Worm (Caenorhabditis elegans) whole organism, young adult: ENCODE results near the gene ZK616.1.

Experiments
- B0019.2 ChIP-seq: fragments of 200-800 bp; sonication (Bioruptor generic); conservative IDR thresholded peaks from 2 replicates; pipeline ENCODE4 v1.3.6; 2022; ENCODE audit warnings: missing genetic modification reagents, missing genetic modification characterization, missing compliant biosample characterization
- F10E7.11 ChIP-seq: sonication (generic microtip); optimal IDR thresholded peaks from 2 replicates; lab custom pipeline; 2017; ENCODE audit warnings: mild to moderate bottlenecking, missing genetic modification characterization, moderate library complexity, missing compliant biosample characterization
- F37B4.10 ChIP-seq: fragments of 200-800 bp; sonication (Bioruptor generic); IDR thresholded peaks from 2 replicates; pipeline ENCODE4 v1.3.6; 2022; ENCODE audit warnings: missing genetic modification characterization, missing compliant biosample characterization
- F55B11.4 ChIP-seq: sonication (generic microtip); optimal IDR thresholded peaks from 2 replicates; lab custom pipeline; 2016; ENCODE audit warnings: missing compliant biosample characterization, missing genetic modification characterization, borderline replicate concordance; ENCODE audit not compliant: insufficient read depth
- F57C9.4 ChIP-seq: sonication (generic microtip); optimal IDR thresholded peaks from 2 replicates; lab custom pipeline; 2017; ENCODE audit warnings: mild to moderate bottlenecking, missing genetic modification characterization, missing compliant biosample characterization
- T26A5.8 ChIP-seq: sonication (generic microtip); optimal IDR thresholded peaks from 2 replicates; lab custom pipeline; 2016; ENCODE audit warnings: missing genetic modification characterization, missing compliant biosample characterization
- Y53G8AR.9 ChIP-seq: fragments of 200-800 bp; sonication (Bioruptor generic); conservative IDR thresholded peaks from 2 replicates; pipeline ENCODE4 v1.3.6; 2022; ENCODE audit warnings: missing genetic modification reagents, missing genetic modification characterization, missing compliant biosample characterization
- Y56A3A.18 ChIP-seq: fragments of 200-800 bp; sonication (Bioruptor generic); IDR thresholded peaks from 2 replicates; pipeline ENCODE4 v1.3.6; 2022; ENCODE audit warnings: missing genetic modification reagents, missing genetic modification characterization, missing compliant biosample characterization
- Y79H2A.3 ChIP-seq: fragments of 200-800 bp; sonication (Bioruptor generic); conservative IDR thresholded peaks from 2 replicates; pipeline ENCODE4 v1.3.6; 2022; ENCODE audit warnings: missing genetic modification reagents, missing genetic modification characterization, missing compliant biosample characterization
- Y95B8A.8 ChIP-seq: fragments of 200-800 bp; sonication (Bioruptor generic); IDR thresholded peaks from 2 replicates; pipeline ENCODE4 v1.3.6; 2022; ENCODE audit warnings: missing genetic modification reagents, missing genetic modification characterization, missing compliant biosample characterization
- ZK185.1 ChIP-seq: sonication (generic microtip); optimal IDR thresholded peaks from 2 replicates; lab custom pipeline; 2016; ENCODE audit warnings: mild to moderate bottlenecking, missing genetic modification characterization, missing compliant biosample characterization; ENCODE audit not compliant: poor library complexity, severe bottlenecking
- atf-7 ChIP-seq: sonication (generic microtip); optimal IDR thresholded peaks from 2 replicates; lab custom pipeline; 2017; ENCODE audit warnings: mild to moderate bottlenecking, missing genetic modification characterization, missing compliant biosample characterization
- athp-1 ChIP-seq: sonication (generic microtip); optimal IDR thresholded peaks from 2 replicates; lab custom pipeline; 2017; ENCODE audit warnings: mild to moderate bottlenecking, missing genetic modification characterization, missing compliant biosample characterization
- cebp-1 ChIP-seq, 2 experiments: fragments of 200-800 bp in 1 of 2; sonication (Bioruptor generic) in 1 of 2; sonication (generic microtip) in 1 of 2; IDR thresholded peaks in 1 of 2; optimal IDR thresholded peaks in 1 of 2; 2 replicates each; pipeline versions ENCODE4 v1.3.6 to Lab custom; 2017 to 2022; ENCODE audit warnings: missing compliant biosample characterization in 2 of 2, missing genetic modification characterization in 2 of 2, mild to moderate bottlenecking in 1 of 2, missing genetic modification reagents in 1 of 2, moderate library complexity in 1 of 2
- ceh-100 ChIP-seq: fragments of 200-800 bp; sonication (Bioruptor generic); IDR thresholded peaks from 2 replicates; pipeline ENCODE4 v1.3.6; 2022; ENCODE audit warnings: missing genetic modification reagents, missing genetic modification characterization, missing compliant biosample characterization
- ceh-40 ChIP-seq: fragments of 200-800 bp; sonication (Bioruptor generic); IDR thresholded peaks from 2 replicates; pipeline ENCODE4 v1.3.6; 2022; ENCODE audit warnings: missing genetic modification characterization, missing compliant biosample characterization
- ceh-91 ChIP-seq: fragments of 200-800 bp; sonication (Bioruptor generic); IDR thresholded peaks from 2 replicates; pipeline ENCODE4 v1.3.6; 2022; ENCODE audit warnings: missing genetic modification reagents, missing genetic modification characterization, missing compliant biosample characterization
- die-1 ChIP-seq: sonication (generic microtip); optimal IDR thresholded peaks from 2 replicates; lab custom pipeline; 2016; ENCODE audit warnings: missing genotype, mild to moderate bottlenecking, missing genetic modification characterization, missing compliant biosample characterization
- egl-18 ChIP-seq: fragments of 200-800 bp; sonication (Bioruptor generic); IDR thresholded peaks from 2 replicates; pipeline ENCODE4 v1.3.6; 2022; ENCODE audit warnings: missing genetic modification reagents, missing genetic modification characterization, missing compliant biosample characterization
- him-1 ChIP-seq: sonication (generic microtip); optimal IDR thresholded peaks from 2 replicates; lab custom pipeline; 2016; ENCODE audit warnings: missing genotype, missing genetic modification reagents, missing genetic modification characterization, missing compliant biosample characterization
- hlh-26 ChIP-seq: fragments of 200-800 bp; sonication (Bioruptor generic); conservative IDR thresholded peaks from 2 replicates; pipeline ENCODE4 v1.3.6; 2022; ENCODE audit warnings: missing genetic modification reagents, missing genetic modification characterization, missing compliant biosample characterization
- hmg-20 ChIP-seq: fragments of 200-800 bp; sonication (Bioruptor generic); IDR thresholded peaks from 2 replicates; pipeline ENCODE4 v1.3.6; 2022; ENCODE audit warnings: missing genetic modification reagents, missing genetic modification characterization, missing compliant biosample characterization
- hsf-1 ChIP-seq: fragments of 200-800 bp; sonication (Bioruptor generic); IDR thresholded peaks from 2 replicates; pipeline ENCODE4 v1.3.6; 2022; ENCODE audit warnings: missing genetic modification reagents, missing genetic modification characterization, missing compliant biosample characterization
- madf-10 ChIP-seq: sonication (generic microtip); optimal IDR thresholded peaks from 2 replicates; lab custom pipeline; 2016; ENCODE audit warnings: mild to moderate bottlenecking, missing genetic modification characterization, missing compliant biosample characterization
- mel-28 ChIP-seq: sonication (generic microtip); optimal IDR thresholded peaks from 2 replicates; lab custom pipeline; 2016; ENCODE audit warnings: borderline replicate concordance, mild to moderate bottlenecking, missing genetic modification characterization, missing compliant biosample characterization
- nfya-2 ChIP-seq: fragments of 200-800 bp; sonication (Bioruptor generic); IDR thresholded peaks from 2 replicates; pipeline ENCODE4 v1.3.6; 2022; ENCODE audit warnings: missing genetic modification reagents, missing genetic modification characterization, missing compliant biosample characterization
- nhr-90 ChIP-seq: sonication (generic microtip); optimal IDR thresholded peaks from 2 replicates; lab custom pipeline; 2016; ENCODE audit warnings: missing genotype, mild to moderate bottlenecking, missing genetic modification characterization, missing compliant biosample characterization
- rcor-1 ChIP-seq: fragments of 200-800 bp; sonication (Bioruptor generic); IDR thresholded peaks from 2 replicates; pipeline ENCODE4 v1.3.6; 2022; ENCODE audit warnings: missing genetic modification reagents, missing genetic modification characterization, missing compliant biosample characterization
- sdz-38 ChIP-seq: sonication (generic microtip); optimal IDR thresholded peaks from 2 replicates; lab custom pipeline; 2016; ENCODE audit warnings: missing genotype, missing genetic modification characterization, missing compliant biosample characterization
- tbx-9 ChIP-seq: sonication (generic microtip); optimal IDR thresholded peaks from 2 replicates; lab custom pipeline; 2016; ENCODE audit warnings: borderline replicate concordance, missing genetic modification characterization, inconsistent platforms, missing compliant biosample characterization
- xnd-1 ChIP-seq: sonication (generic microtip); optimal IDR thresholded peaks from 2 replicates; lab custom pipeline; 2016; ENCODE audit warnings: missing genotype, missing genetic modification reagents, missing genetic modification characterization, missing compliant biosample characterization
- zfh-2 ChIP-seq: fragments of 200-800 bp; sonication (Bioruptor generic); conservative IDR thresholded peaks from 2 replicates; pipeline ENCODE4 v1.3.6; 2022; ENCODE audit warnings: missing genetic modification reagents, missing genetic modification characterization, missing compliant biosample characterization
- ztf-3 ChIP-seq: fragments of 200-800 bp; sonication (Bioruptor generic); optimal IDR thresholded peaks from 2 replicates; lab custom pipeline; 2018; ENCODE audit warnings: mild to moderate bottlenecking, missing genetic modification characterization, missing compliant biosample characterization

ZK616.1 gene

ce11 chrIV:5405345-5405744, 4.6 kb downstream of the ZK616.1 start, which contains the start of gene ZK616.61:
Gene ZK616.61, plus strand, starts transcription at chrIV:5405645.
- TF ChIP-seq athp-1 (tag; lab: Kevin White, UChicago) (no peak), ZK185.1 (no peak), nfya-2 (no peak), tbx-9 (tag; lab: Kevin White, UChicago) (no peak), F55B11.4 (tag; lab: Kevin White, UChicago) (no peak)

ce11 chrIV:5409112-5409511, 8.4 kb downstream of the ZK616.1 start:
- TF ChIP-seq F10E7.11 (no peak), ztf-3 (GFP tag; lab: Kevin White, UChicago) (no peak), mel-28 (tag; lab: Kevin White, UChicago) (no peak), T26A5.8 (no peak), rcor-1 (GFP tag; lab: Robert Waterston, UW) (no peak), hlh-26 (GFP tag; lab: Robert Waterston, UW) (no peak), ceh-91 (GFP tag; lab: Robert Waterston, UW) (no peak), Y53G8AR.9 (no peak), ceh-40 (GFP tag; lab: Robert Waterston, UW) (no peak), hsf-1 (GFP tag; lab: Robert Waterston, UW) (no peak), madf-10 (tag; lab: Kevin White, UChicago) (no peak), F37B4.10 (GFP tag; lab: Robert Waterston, UW) (no peak), hmg-20 (GFP tag; lab: Robert Waterston, UW) (no peak), him-1 (tag; lab: Kevin White, UChicago) (no peak), nfya-2 (no peak), Y95B8A.8 (GFP tag; lab: Robert Waterston, UW) (no peak), F57C9.4 (tag; lab: Kevin White, UChicago) (no peak), egl-18 (GFP tag; lab: Robert Waterston, UW) (no peak)

- TF ChIP-seq rcor-1 (GFP tag; lab: Robert Waterston, UW), result no peak
- no peak for TF ChIP-seq xnd-1 (tag; lab: Kevin White, UChicago)
- TF ChIP-seq die-1 (tag; lab: Kevin White, UChicago), result no peak
- no peak for TF ChIP-seq B0019.2 (GFP tag; lab: Robert Waterston, UW)
- TF ChIP-seq him-1 (tag; lab: Kevin White, UChicago), result no peak
- no peak for TF ChIP-seq Y56A3A.18 (GFP tag; lab: Robert Waterston, UW)
- TF ChIP-seq zfh-2 (GFP tag; lab: Robert Waterston, UW), result no peak
- no peak for TF ChIP-seq Y79H2A.3 (GFP tag; lab: Robert Waterston, UW)
- TF ChIP-seq cebp-1 (GFP tag; IDR thresholded peaks at IDR 0.05; lab: Robert Waterston, UW), result no peak
- no peak for TF ChIP-seq cebp-1 (tag; optimal IDR thresholded peaks at IDR 0.05; lab: Kevin White, UChicago)
- TF ChIP-seq sdz-38 (tag; lab: Kevin White, UChicago), result no peak
Observed at ce11 chrIV:5411120-5411519, 10.4 kb downstream of the ZK616.1 start, which contains the start of gene ZK616.65. Gene ZK616.65, minus strand, starts transcription at chrIV:5411220.

ce11 chrIV:5411641-5412337, 11.1 kb downstream of the ZK616.1 start, which contains the start of gene ZK616.8:
Gene ZK616.8, minus strand, starts transcription at chrIV:5412193.
- no peak for TF ChIP-seq ceh-100
- no peak for TF ChIP-seq nhr-90 (tag; lab: Kevin White, UChicago)
- TF ChIP-seq atf-7, result no peak
- TF ChIP-seq, all 124 proteins: peak for 0
